Fruit fly (Drosophila melanogaster) whole organism, embryonic: ENCODE measurements around the gene CG42263.

Source experiments
- Asciz ChIP-seq: fragments of 200-800 bp; sonication (Bioruptor generic); optimal IDR thresholded peaks from 2 replicates; lab custom pipeline; 2017; ENCODE audit warnings: missing biosample characterization, mild to moderate bottlenecking, missing genetic modification characterization, missing genetic modification reagents
- B-H2 ChIP-seq: fragments of 200-800 bp; sonication (Bioruptor generic); optimal IDR thresholded peaks from 2 replicates; lab custom pipeline; 2018; ENCODE audit warnings: missing biosample characterization, mild to moderate bottlenecking, missing genetic modification characterization
- CG10209 ChIP-seq: fragments of 200-800 bp; sonication (Bioruptor generic); optimal IDR thresholded peaks from 3 replicates; lab custom pipeline; 2017; ENCODE audit warnings: missing biosample characterization, mild to moderate bottlenecking, missing genetic modification characterization, missing genetic modification reagents
- CG10654 ChIP-seq: fragments of 200-800 bp; sonication (Bioruptor generic); optimal IDR thresholded peaks from 2 replicates; lab custom pipeline; 2016; ENCODE audit warnings: missing biosample characterization, missing genetic modification characterization
- CG11504 ChIP-seq: fragments of 200-800 bp; sonication (Bioruptor generic); optimal IDR thresholded peaks from 3 replicates; lab custom pipeline; 2019; ENCODE audit warnings: missing biosample characterization, mild to moderate bottlenecking, missing genetic modification characterization, moderate library complexity
- CG12391 ChIP-seq: fragments of 200-800 bp; sonication (Bioruptor generic); optimal IDR thresholded peaks from 3 replicates; lab custom pipeline; 2018; ENCODE audit warnings: missing biosample characterization, mild to moderate bottlenecking, missing genetic modification characterization, moderate library complexity
- CG13424 ChIP-seq: fragments of 200-800 bp; sonication (Bioruptor generic); optimal IDR thresholded peaks from 2 replicates; lab custom pipeline; 2019; ENCODE audit warnings: missing biosample characterization, mild to moderate bottlenecking, missing genetic modification characterization, moderate library complexity
- CG15514 ChIP-seq: fragments of 200-800 bp; sonication (Bioruptor generic); optimal IDR thresholded peaks from 3 replicates; lab custom pipeline; 2017; ENCODE audit warnings: missing biosample characterization, missing genetic modification characterization, mild to moderate bottlenecking, moderate library complexity, missing genetic modification reagents
- CG17385 ChIP-seq: fragments of 200-800 bp; sonication (Bioruptor generic); optimal IDR thresholded peaks from 3 replicates; lab custom pipeline; 2018; ENCODE audit warnings: missing biosample characterization, mild to moderate bottlenecking, missing genetic modification characterization
- CG17568 ChIP-seq: fragments of 200-800 bp; sonication (Bioruptor generic); optimal IDR thresholded peaks from 2 replicates; lab custom pipeline; 2018; ENCODE audit warnings: missing biosample characterization, mild to moderate bottlenecking, missing genetic modification characterization, moderate library complexity
- CG2202 ChIP-seq: fragments of 200-800 bp; sonication (Bioruptor generic); optimal IDR thresholded peaks from 2 replicates; lab custom pipeline; 2018; ENCODE audit warnings: missing biosample characterization, mild to moderate bottlenecking, missing genetic modification characterization
- CG3838 ChIP-seq: fragments of 200-800 bp; sonication (Bioruptor generic); optimal IDR thresholded peaks from 3 replicates; lab custom pipeline; 2016; ENCODE audit warnings: missing biosample characterization, missing genetic modification characterization
- CG8290 ChIP-seq, 3 experiments: fragments of 200-800 bp; sonication (Bioruptor generic); optimal IDR thresholded peaks; 2 replicates each; lab custom pipeline; 2016 to 2019; ENCODE audit warnings: missing biosample characterization in 3 of 3, missing genetic modification characterization in 3 of 3, mild to moderate bottlenecking in 2 of 3, moderate library complexity in 1 of 3
- CoRest ChIP-seq: fragments of 200-800 bp; sonication (Bioruptor generic); optimal IDR thresholded peaks from 3 replicates; lab custom pipeline; 2018; ENCODE audit warnings: missing biosample characterization, mild to moderate bottlenecking, missing genetic modification characterization, moderate library complexity
- CrebB ChIP-seq: fragments of 200-800 bp; sonication (Bioruptor generic); optimal IDR thresholded peaks from 3 replicates; lab custom pipeline; 2018; ENCODE audit warnings: missing biosample characterization, mild to moderate bottlenecking, missing genetic modification characterization
- Deaf1 ChIP-seq: fragments of 200-800 bp; optimal IDR thresholded peaks from 3 replicates; lab custom pipeline; 2019; ENCODE audit warnings: missing biosample characterization, mild to moderate bottlenecking, missing genetic modification characterization, moderate library complexity
- Dref ChIP-seq: fragments of 200-800 bp; sonication (Bioruptor generic); IDR thresholded peaks from 2 replicates; pipeline ENCODE4 v1.3.6; 2022; ENCODE audit warnings: missing biosample characterization, missing genetic modification characterization
- Eip74EF ChIP-seq, 2 experiments: fragments of 200-800 bp in 1 of 2; fragments of >200 bp in 1 of 2; sonication (Bioruptor generic) in 1 of 2; optimal IDR thresholded peaks; 2 replicates each; lab custom pipeline; 2017 to 2019; ENCODE audit warnings: missing biosample characterization in 2 of 2, missing genetic modification characterization in 2 of 2, mild to moderate bottlenecking in 1 of 2, moderate library complexity in 1 of 2
- Fer1 ChIP-seq: fragments of 200-800 bp; sonication (Bioruptor generic); optimal IDR thresholded peaks from 2 replicates; lab custom pipeline; 2017; ENCODE audit warnings: missing biosample characterization, mild to moderate bottlenecking, missing genetic modification characterization
- Fer2 ChIP-seq: fragments of 200-800 bp; sonication (Bioruptor generic); optimal IDR thresholded peaks from 2 replicates; lab custom pipeline; 2018; ENCODE audit warnings: missing biosample characterization, mild to moderate bottlenecking, missing genetic modification characterization, moderate library complexity
- Fer3 ChIP-seq: fragments of 200-800 bp; sonication (Bioruptor generic); optimal IDR thresholded peaks from 2 replicates; lab custom pipeline; 2018; ENCODE audit warnings: missing biosample characterization, mild to moderate bottlenecking, missing genetic modification characterization, moderate library complexity
- MESR4 ChIP-seq: fragments of 200-800 bp; sonication (Bioruptor generic); optimal IDR thresholded peaks from 2 replicates; lab custom pipeline; 2018; ENCODE audit warnings: missing biosample characterization, mild to moderate bottlenecking, missing genetic modification characterization, moderate library complexity
- Med ChIP-seq: fragments of 200-800 bp; sonication (Bioruptor generic); peaks from one replicate; lab custom pipeline; 2016; ENCODE audit warnings: missing biosample characterization, missing genetic modification characterization, mild to moderate bottlenecking, inconsistent platforms, moderate library complexity
- Sox102F ChIP-seq: fragments of 200-800 bp; sonication (Bioruptor generic); optimal IDR thresholded peaks from 2 replicates; lab custom pipeline; 2018; ENCODE audit warnings: missing biosample characterization, mild to moderate bottlenecking, missing genetic modification characterization, moderate library complexity
- Sry-β ChIP-seq: fragments of 200-800 bp; sonication (Bioruptor generic); optimal IDR thresholded peaks from 2 replicates; lab custom pipeline; 2018; ENCODE audit warnings: missing biosample characterization, mild to moderate bottlenecking, missing genetic modification characterization, moderate library complexity
- Stat92E ChIP-seq, 3 experiments: fragments of >200 bp in 2 of 3; fragments of 200-800 bp in 1 of 3; sonication (Bioruptor generic) in 1 of 3; optimal IDR thresholded peaks; 2 replicates each; lab custom pipeline; 2017 to 2019; ENCODE audit warnings: missing biosample characterization in 3 of 3, missing genetic modification characterization in 3 of 3, mild to moderate bottlenecking in 1 of 3, moderate library complexity in 1 of 3
- bsh ChIP-seq, 2 experiments: fragments of 200-800 bp; sonication (Bioruptor generic); optimal IDR thresholded peaks; 2 replicates each; lab custom pipeline; 2017 to 2018; ENCODE audit warnings: mild to moderate bottlenecking in 2 of 2, missing biosample characterization in 2 of 2, missing genetic modification characterization in 2 of 2, moderate library complexity in 1 of 2
- cg ChIP-seq: fragments of 200-800 bp; sonication (Bioruptor generic); optimal IDR thresholded peaks from 3 replicates; lab custom pipeline; 2019; ENCODE audit warnings: missing biosample characterization, mild to moderate bottlenecking, missing genetic modification characterization, moderate library complexity
- ewg ChIP-seq: fragments of 200-800 bp; sonication (Bioruptor generic); optimal IDR thresholded peaks from 3 replicates; lab custom pipeline; 2017; ENCODE audit warnings: mild to moderate bottlenecking, missing biosample characterization, missing genetic modification reagents, missing genetic modification characterization
- exex ChIP-seq: fragments of 200-800 bp; sonication (Bioruptor generic); optimal IDR thresholded peaks from 4 replicates; lab custom pipeline; 2018; ENCODE audit warnings: missing biosample characterization, mild to moderate bottlenecking, missing genetic modification characterization, moderate library complexity
- gcm ChIP-seq: fragments of 200-800 bp; sonication (Bioruptor generic); optimal IDR thresholded peaks from 2 replicates; lab custom pipeline; 2019; ENCODE audit warnings: missing biosample characterization, mild to moderate bottlenecking, missing genetic modification characterization, moderate library complexity
- jigr1 ChIP-seq: fragments of 200-800 bp; sonication (Bioruptor generic); IDR thresholded peaks from 3 replicates; pipeline ENCODE4 v1.3.6; 2022; ENCODE audit warnings: missing biosample characterization, missing genetic modification characterization
- lola ChIP-seq, 3 experiments: fragments of >200 bp in 2 of 3; fragments of 200-800 bp in 1 of 3; sonication (Bioruptor generic) in 1 of 3; optimal IDR thresholded peaks; 2 replicates each; lab custom pipeline; 2017 to 2019; ENCODE audit warnings: missing biosample characterization in 3 of 3, missing genetic modification characterization in 3 of 3, mild to moderate bottlenecking in 1 of 3, moderate library complexity in 1 of 3
- pan ChIP-seq, 4 experiments: fragments of >200 bp in 3 of 4; fragments of 200-800 bp in 1 of 4; sonication (Bioruptor generic) in 1 of 4; optimal IDR thresholded peaks in 3 of 4; IDR thresholded peaks in 1 of 4; 2 replicates each; pipeline versions ENCODE4 v1.3.6 to Lab custom; 2017 to 2022; ENCODE audit warnings: missing biosample characterization in 2 of 4, missing genetic modification characterization in 2 of 4, mixed read lengths in 1 of 4
- pfk ChIP-seq: fragments of 200-800 bp; sonication (Bioruptor generic); optimal IDR thresholded peaks from 2 replicates; lab custom pipeline; 2018; ENCODE audit warnings: missing biosample characterization, mild to moderate bottlenecking, missing genetic modification characterization, moderate library complexity
- row ChIP-seq: fragments of 200-800 bp; sonication (Bioruptor generic); IDR thresholded peaks from 3 replicates; pipeline ENCODE4 v1.3.6; 2022; ENCODE audit warnings: missing biosample characterization, missing genetic modification characterization
- sc ChIP-seq, 3 experiments: fragments of >200 bp in 2 of 3; fragments of 200-800 bp in 1 of 3; sonication (Bioruptor generic) in 1 of 3; optimal IDR thresholded peaks; 2 replicates in 2 of 3; 3 replicates in 1 of 3; lab custom pipeline; 2017; ENCODE audit warnings: mild to moderate bottlenecking in 1 of 3, missing biosample characterization in 1 of 3, missing genetic modification characterization in 1 of 3, missing genetic modification reagents in 1 of 3
- schlank ChIP-seq: fragments of 200-800 bp; sonication (Bioruptor generic); optimal IDR thresholded peaks from 2 replicates; lab custom pipeline; 2018; ENCODE audit warnings: missing biosample characterization, mild to moderate bottlenecking, missing genetic modification characterization
- sens ChIP-seq: fragments of 200-800 bp; sonication (Bioruptor generic); peaks from one replicate; lab custom pipeline; 2016; ENCODE audit warnings: missing biosample characterization, missing genetic modification characterization
- sug ChIP-seq: fragments of 200-800 bp; optimal IDR thresholded peaks from 2 replicates; lab custom pipeline; 2019; ENCODE audit warnings: missing biosample characterization, mild to moderate bottlenecking, missing genetic modification characterization, moderate library complexity
- ttk ChIP-seq: fragments of 200-800 bp; sonication (Bioruptor generic); IDR thresholded peaks from 2 replicates; pipeline ENCODE4 v2.1.2; 2022; ENCODE audit warnings: missing biosample characterization, missing genetic modification characterization
- yki ChIP-seq: fragments of >200 bp; optimal IDR thresholded peaks from 3 replicates; lab custom pipeline; 2018

The CG42263 gene

DNA sequence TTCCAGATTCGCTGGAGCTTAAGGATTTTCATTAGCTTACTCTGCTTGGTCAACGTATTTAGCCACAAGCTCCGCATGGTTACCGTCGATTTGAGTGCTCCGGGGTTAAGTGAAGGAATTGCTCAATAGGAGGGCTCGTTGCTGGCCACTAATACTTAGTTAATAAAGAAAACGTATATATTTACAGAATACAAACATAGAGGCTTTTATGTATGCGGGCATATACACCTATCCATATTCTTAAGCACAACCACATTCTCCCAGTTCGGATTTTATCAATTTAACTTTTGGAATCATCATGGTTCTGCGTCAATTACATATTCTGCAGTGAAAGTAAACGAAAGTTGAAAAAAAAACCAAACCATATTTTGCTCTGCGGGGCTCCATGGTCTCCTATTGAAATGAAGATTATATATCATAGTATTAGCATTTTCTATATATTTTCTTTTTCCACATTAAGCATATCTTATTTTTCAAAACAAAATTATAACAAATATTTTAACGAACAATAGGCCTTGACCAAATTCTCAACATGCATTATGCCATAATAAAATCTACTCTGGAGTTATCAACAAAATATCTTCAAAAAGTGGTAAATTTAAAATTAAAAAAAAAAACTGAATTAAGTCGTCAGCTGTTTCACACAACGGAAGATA, 44.6 kb upstream of the CG42263 start, which contains the start of the genes Tom20 and Gabat (continued):
- peak; percentile 35 for TF ChIP-seq Asciz (GFP tag; lab: Kevin White, UChicago)
- TF ChIP-seq schlank (tag; lab: Kevin White, UChicago), result no peak
- TF ChIP-seq CG2202, result no peak
- TF ChIP-seq Deaf1 (tag; lab: Kevin White, UChicago), result no peak
- peak; percentile 19 for TF ChIP-seq sug (tag; lab: Kevin White, UChicago)
- TF ChIP-seq row, result peak; percentile 48
- TF ChIP-seq CG3838 (GFP tag; lab: Kevin White, UChicago), result no peak
- peak; percentile 42 for TF ChIP-seq B-H2 (GFP tag; lab: Kevin White, UChicago)
- TF ChIP-seq pan (optimal IDR thresholded peaks at IDR 0.05; lab: Kevin White, UChicago), result no peak
- TF ChIP-seq pan (GFP tag; optimal IDR thresholded peaks at IDR 0.05 in 1 of 2, IDR thresholded peaks at IDR 0.05 in 1 of 2), result peak in 1 of 2 experiments; percentile 42
- peak; percentile 69 for TF ChIP-seq sens (GFP tag; lab: Kevin White, UChicago)
- TF ChIP-seq CG10654 (GFP tag; lab: Kevin White, UChicago), result peak; percentile 38
- TF ChIP-seq jigr1 (GFP tag; lab: Robert Waterston, UW), result no peak
- TF ChIP-seq CG17385 (GFP tag; lab: Kevin White, UChicago), result peak; percentile 15
- peak; percentile 28 for TF ChIP-seq Fer2 (tag; lab: Kevin White, UChicago)
- no peak for TF ChIP-seq CrebB (tag; lab: Kevin White, UChicago)
- TF ChIP-seq CoRest, result peak; percentile 8
- TF ChIP-seq CG11504, result peak; percentile 8
- no peak for TF ChIP-seq Fer1
- no peak for TF ChIP-seq Sry-β
- peak; percentile 22 for TF ChIP-seq Med (GFP tag; lab: Kevin White, UChicago)
- peak; percentile 51 for TF ChIP-seq gcm (GFP tag; lab: Kevin White, UChicago)
- no peak for TF ChIP-seq Stat92E (GFP tag; optimal IDR thresholded peaks at IDR 0.05; lab: Kevin White, UChicago)
- peak; percentile 9 for TF ChIP-seq Fer3 (tag; lab: Kevin White, UChicago)
- TF ChIP-seq ttk (GFP tag; lab: Robert Waterston, UW), result no peak
- no peak for TF ChIP-seq Dref (GFP tag; lab: Robert Waterston, UW)
- peak in 1 of 2 experiments; percentile 3 for TF ChIP-seq Eip74EF (GFP tag; optimal IDR thresholded peaks at IDR 0.05; lab: Kevin White, UChicago)
- TF ChIP-seq CG13424 (tag; lab: Kevin White, UChicago), result peak; percentile 11
- no peak for TF ChIP-seq CG10209 (GFP tag; lab: Kevin White, UChicago)
- no peak for TF ChIP-seq ewg
- peak; percentile 41 for TF ChIP-seq MESR4
- TF ChIP-seq exex (tag; lab: Kevin White, UChicago), result peak; percentile 13
- TF ChIP-seq yki (lab: Kevin White, UChicago), result no peak
- peak; percentile 4 for TF ChIP-seq CG12391 (tag; lab: Kevin White, UChicago)
- TF ChIP-seq pfk (GFP tag; lab: Kevin White, UChicago), result no peak
- no peak for TF ChIP-seq sc (optimal IDR thresholded peaks at IDR 0.05; lab: Kevin White, UChicago)
- no peak for TF ChIP-seq sc (GFP tag; optimal IDR thresholded peaks at IDR 0.05; lab: Kevin White, UChicago)
- peak; percentile 72 for TF ChIP-seq cg
- TF ChIP-seq Sox102F (GFP tag; lab: Kevin White, UChicago), result no peak
- TF ChIP-seq lola (GFP tag; optimal IDR thresholded peaks at IDR 0.05; lab: Kevin White, UChicago), result peak in 1 of 3 experiments; percentile 43
- peak; percentile 6 for TF ChIP-seq CG17568 (GFP tag; lab: Kevin White, UChicago)
- peak in 1 of 2 experiments; percentile 17 for TF ChIP-seq bsh (GFP tag; optimal IDR thresholded peaks at IDR 0.05; lab: Kevin White, UChicago)
- no peak for TF ChIP-seq CG8290 (GFP tag; optimal IDR thresholded peaks at IDR 0.05; lab: Kevin White, UChicago)
- peak in 1 of 2 experiments; percentile 6 for TF ChIP-seq CG8290 (tag; optimal IDR thresholded peaks at IDR 0.05; lab: Kevin White, UChicago)
- TF ChIP-seq CG15514 (GFP tag; lab: Kevin White, UChicago), result peak; percentile 27
